Fruit fly (Drosophila melanogaster) whole organism, pupa: ENCODE results near the gene cold.

Experiments
- CG17806 ChIP-seq: fragments of 200-800 bp; sonication (Bioruptor generic); optimal IDR thresholded peaks from 2 replicates; lab custom pipeline; 2018; ENCODE audit warnings: missing biosample characterization, mild to moderate bottlenecking, missing genetic modification characterization, moderate library complexity
- CG9948 ChIP-seq: fragments of 200-800 bp; sonication (Bioruptor generic); optimal IDR thresholded peaks from 2 replicates; lab custom pipeline; 2018; ENCODE audit warnings: missing biosample characterization, mild to moderate bottlenecking, missing genetic modification characterization, moderate library complexity
- D1 ChIP-seq: fragments of 200-800 bp; sonication (Bioruptor generic); optimal IDR thresholded peaks from 2 replicates; lab custom pipeline; 2018; ENCODE audit warnings: missing biosample characterization, mild to moderate bottlenecking, missing genetic modification characterization, moderate library complexity
- Pif1A ChIP-seq: fragments of 200-800 bp; sonication (Bioruptor generic); optimal IDR thresholded peaks from 3 replicates; lab custom pipeline; 2016; ENCODE audit warnings: missing biosample characterization, missing genetic modification characterization
- rn ChIP-seq: fragments of 200-800 bp; sonication (Bioruptor generic); IDR thresholded peaks from 2 replicates; pipeline ENCODE4 v1.3.6; 2022; ENCODE audit warnings: missing biosample characterization, missing genetic modification characterization

DNA sequence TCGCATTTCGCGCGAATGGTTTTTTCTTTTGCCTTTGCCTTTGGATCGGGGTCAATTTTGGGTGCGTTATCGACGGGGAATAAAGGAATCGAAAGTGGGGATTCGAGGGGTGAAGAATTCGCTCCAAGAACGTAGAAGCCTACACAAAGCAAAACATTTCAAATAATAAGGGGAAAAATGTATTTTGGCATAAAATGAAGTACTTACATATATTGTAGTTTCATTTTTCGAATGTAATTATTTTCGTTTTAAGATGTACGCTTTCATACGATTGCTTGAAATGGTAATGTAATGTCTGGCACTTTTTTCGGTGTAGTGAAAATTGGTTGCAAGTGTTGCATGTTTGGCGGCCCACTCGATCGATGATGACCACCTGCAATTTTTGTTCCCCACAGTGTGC lies 40.9 kb downstream of the cold start:
- no peak for TF ChIP-seq D1 (tag; lab: Kevin White, UChicago)
- no peak for TF ChIP-seq rn (GFP tag; lab: Robert Waterston, UW)
- TF ChIP-seq CG17806 (tag; lab: Kevin White, UChicago): no peak
- TF ChIP-seq CG9948 (tag; lab: Kevin White, UChicago): no peak
- TF ChIP-seq Pif1A (GFP tag; lab: Kevin White, UChicago): no peak
